Worm (Caenorhabditis elegans): ENCODE results near the gene nstp-10.

ce11 chrV:9518832-9519231 lies 30.8 kb downstream of the nstp-10 start, which contains the start of gene C50F4.8:
- TF ChIP-seq nhr-11 (tag; optimal IDR thresholded peaks at IDR 0.05): no peak
- no peak for TF ChIP-seq nhr-41 (GFP tag; IDR thresholded peaks at IDR 0.05)

Measured in whole organism, L4 larva.